Worm (Caenorhabditis elegans) whole organism, young adult: ENCODE results near the gene W07G4.1.

Experiments used
- B0035.1 ChIP-seq: sonication (generic microtip); optimal IDR thresholded peaks from 2 replicates; lab custom pipeline; 2016; ENCODE audit warnings: missing genetic modification characterization, mild to moderate bottlenecking, missing compliant biosample characterization, missing genotype, missing genetic modification reagents
- B0336.3 ChIP-seq: fragments of 200-800 bp; sonication (Bioruptor generic); IDR thresholded peaks from 2 replicates; pipeline ENCODE4 v1.3.6; 2022; ENCODE audit warnings: missing genetic modification characterization, missing compliant biosample characterization
- F55B11.4 ChIP-seq: sonication (generic microtip); optimal IDR thresholded peaks from 2 replicates; lab custom pipeline; 2016; ENCODE audit warnings: missing compliant biosample characterization, missing genetic modification characterization, borderline replicate concordance; ENCODE audit not compliant: insufficient read depth
- T07F8.4 ChIP-seq: sonication (generic microtip); optimal IDR thresholded peaks from 2 replicates; lab custom pipeline; 2016; ENCODE audit warnings: mild to moderate bottlenecking, missing genetic modification characterization, moderate library complexity, missing compliant biosample characterization
- Y67H2A.10 ChIP-seq: fragments of 200-800 bp; sonication (Bioruptor generic); conservative IDR thresholded peaks from 2 replicates; pipeline ENCODE4 v1.3.6; 2022; ENCODE audit warnings: missing genetic modification reagents, missing genetic modification characterization, missing compliant biosample characterization
- Y95B8A.8 ChIP-seq: fragments of 200-800 bp; sonication (Bioruptor generic); IDR thresholded peaks from 2 replicates; pipeline ENCODE4 v1.3.6; 2022; ENCODE audit warnings: missing genetic modification reagents, missing genetic modification characterization, missing compliant biosample characterization
- ama-1 ChIP-seq, 3 experiments: fragments of 150-350 bp in 1 of 3; sonication (generic microtip) in 2 of 3; optimal IDR thresholded peaks; 2 replicates each; lab custom pipeline; 2014 to 2018; ENCODE audit warnings: missing biosample characterization in 2 of 3, missing genetic modification characterization in 2 of 3, missing genetic modification reagents in 2 of 3
- aptf-3 ChIP-seq: fragments of 200-800 bp; sonication (Bioruptor generic); IDR thresholded peaks from 2 replicates; pipeline ENCODE4 v1.3.6; 2022; ENCODE audit warnings: missing genetic modification characterization, missing compliant biosample characterization
- atf-7 ChIP-seq: sonication (generic microtip); optimal IDR thresholded peaks from 2 replicates; lab custom pipeline; 2017; ENCODE audit warnings: mild to moderate bottlenecking, missing genetic modification characterization, missing compliant biosample characterization
- attf-3 ChIP-seq: fragments of 200-800 bp; sonication (Bioruptor generic); conservative IDR thresholded peaks from 2 replicates; pipeline ENCODE4 v1.3.6; 2022; ENCODE audit warnings: missing genetic modification reagents, missing genetic modification characterization, missing compliant biosample characterization
- attf-5 ChIP-seq: fragments of 200-800 bp; sonication (Bioruptor generic); optimal IDR thresholded peaks from 2 replicates; lab custom pipeline; 2018; ENCODE audit warnings: mild to moderate bottlenecking, missing genetic modification characterization, missing compliant biosample characterization
- bed-2 ChIP-seq: fragments of 200-800 bp; sonication (Bioruptor generic); IDR thresholded peaks from 2 replicates; pipeline ENCODE4 v1.3.6; 2022; ENCODE audit warnings: missing genetic modification reagents, missing genetic modification characterization, missing compliant biosample characterization
- cebp-1 ChIP-seq, 2 experiments: fragments of 200-800 bp in 1 of 2; sonication (Bioruptor generic) in 1 of 2; sonication (generic microtip) in 1 of 2; IDR thresholded peaks in 1 of 2; optimal IDR thresholded peaks in 1 of 2; 2 replicates each; pipeline versions ENCODE4 v1.3.6 to Lab custom; 2017 to 2022; ENCODE audit warnings: missing compliant biosample characterization in 2 of 2, missing genetic modification characterization in 2 of 2, mild to moderate bottlenecking in 1 of 2, missing genetic modification reagents in 1 of 2, moderate library complexity in 1 of 2
- ceh-58 ChIP-seq: fragments of 200-800 bp; sonication (Bioruptor generic); IDR thresholded peaks from 2 replicates; pipeline ENCODE4 v1.3.6; 2022; ENCODE audit warnings: missing genetic modification characterization, missing compliant biosample characterization
- chd-7 ChIP-seq: sonication (generic microtip); optimal IDR thresholded peaks from 2 replicates; lab custom pipeline; 2016; ENCODE audit warnings: mild to moderate bottlenecking, missing genetic modification characterization, moderate library complexity, missing compliant biosample characterization
- dpff-1 ChIP-seq: sonication (generic microtip); optimal IDR thresholded peaks from 2 replicates; lab custom pipeline; 2017; ENCODE audit warnings: mild to moderate bottlenecking, missing genetic modification characterization, missing compliant biosample characterization
- egl-44 ChIP-seq: fragments of 200-800 bp; sonication (Bioruptor generic); IDR thresholded peaks from 2 replicates; pipeline ENCODE4 v1.3.6; 2022; ENCODE audit warnings: missing genetic modification reagents, missing genetic modification characterization, missing compliant biosample characterization
- ekl-4 ChIP-seq: fragments of 200-800 bp; sonication (Bioruptor generic); IDR thresholded peaks from 2 replicates; pipeline ENCODE4 v1.3.6; 2022; ENCODE audit warnings: missing genetic modification reagents, missing genetic modification characterization, missing compliant biosample characterization
- ets-4 ChIP-seq: fragments of 200-800 bp; sonication (Bioruptor generic); optimal IDR thresholded peaks from 2 replicates; lab custom pipeline; 2018; ENCODE audit warnings: mild to moderate bottlenecking, missing genetic modification characterization, missing compliant biosample characterization
- gei-17 ChIP-seq: fragments of 200-800 bp; sonication (Bioruptor generic); optimal IDR thresholded peaks from 2 replicates; lab custom pipeline; 2018; ENCODE audit warnings: mild to moderate bottlenecking, missing genetic modification characterization, missing compliant biosample characterization
- him-1 ChIP-seq: sonication (generic microtip); optimal IDR thresholded peaks from 2 replicates; lab custom pipeline; 2016; ENCODE audit warnings: missing genotype, missing genetic modification reagents, missing genetic modification characterization, missing compliant biosample characterization
- hmg-20 ChIP-seq: fragments of 200-800 bp; sonication (Bioruptor generic); IDR thresholded peaks from 2 replicates; pipeline ENCODE4 v1.3.6; 2022; ENCODE audit warnings: missing genetic modification reagents, missing genetic modification characterization, missing compliant biosample characterization
- madf-10 ChIP-seq: sonication (generic microtip); optimal IDR thresholded peaks from 2 replicates; lab custom pipeline; 2016; ENCODE audit warnings: mild to moderate bottlenecking, missing genetic modification characterization, missing compliant biosample characterization
- mcd-1 ChIP-seq: fragments of 200-800 bp; sonication (Bioruptor generic); IDR thresholded peaks from 2 replicates; pipeline ENCODE4 v1.3.6; 2022; ENCODE audit warnings: missing genetic modification reagents, missing genetic modification characterization, missing compliant biosample characterization
- mxl-1 ChIP-seq: sonication (generic microtip); optimal IDR thresholded peaks from 2 replicates; lab custom pipeline; 2016; ENCODE audit warnings: missing genetic modification characterization, missing compliant biosample characterization
- nfya-2 ChIP-seq: fragments of 200-800 bp; sonication (Bioruptor generic); IDR thresholded peaks from 2 replicates; pipeline ENCODE4 v1.3.6; 2022; ENCODE audit warnings: missing genetic modification reagents, missing genetic modification characterization, missing compliant biosample characterization
- nhr-80 ChIP-seq: sonication (generic microtip); optimal IDR thresholded peaks from 2 replicates; lab custom pipeline; 2016; ENCODE audit warnings: missing genetic modification characterization, missing compliant biosample characterization
- pbrm-1 ChIP-seq: fragments of 200-800 bp; sonication (Bioruptor generic); IDR thresholded peaks from 2 replicates; pipeline ENCODE4 v1.3.6; 2022; ENCODE audit warnings: missing genetic modification reagents, missing genetic modification characterization, missing compliant biosample characterization
- pha-4 ChIP-seq: fragments of 150-350 bp; sonication (generic microtip); optimal IDR thresholded peaks from 2 replicates; lab custom pipeline; 2014; ENCODE audit warnings: missing biosample characterization, missing genetic modification reagents, missing genetic modification characterization
- sea-2 ChIP-seq: fragments of 200-800 bp; sonication (Bioruptor generic); IDR thresholded peaks from 2 replicates; pipeline ENCODE4 v1.3.6; 2022; ENCODE audit warnings: missing genetic modification characterization, missing compliant biosample characterization
- snpc-1.3 ChIP-seq: sonication (generic microtip); optimal IDR thresholded peaks from 2 replicates; lab custom pipeline; 2017; ENCODE audit warnings: missing genetic modification characterization, mild to moderate bottlenecking, missing compliant biosample characterization, antibody characterized with exemption, moderate library complexity, missing genotype, missing genetic modification reagents; ENCODE audit not compliant: insufficient read depth
- snpc-3.4 ChIP-seq: sonication (generic microtip); optimal IDR thresholded peaks from 2 replicates; lab custom pipeline; 2017; ENCODE audit warnings: missing genetic modification characterization, mild to moderate bottlenecking, missing compliant biosample characterization, antibody characterized with exemption, moderate library complexity, missing genotype, missing genetic modification reagents
- snpc-4 ChIP-seq, 5 experiments: fragments of 150-350 bp in 1 of 5; sonication (generic microtip) in 4 of 5; optimal IDR thresholded peaks; 2 replicates each; lab custom pipeline; 2014 to 2018; ENCODE audit warnings: missing genetic modification characterization in 5 of 5, missing biosample characterization in 3 of 5, antibody characterized with exemption in 2 of 5, mild to moderate bottlenecking in 2 of 5, missing compliant biosample characterization in 2 of 5, missing genotype in 2 of 5, moderate library complexity in 2 of 5, missing genetic modification reagents in 1 of 5
- tbp1 ChIP-seq: fragments of 200-800 bp; sonication (Bioruptor generic); optimal IDR thresholded peaks from 2 replicates; lab custom pipeline; 2018; ENCODE audit warnings: mild to moderate bottlenecking, missing genetic modification characterization, missing compliant biosample characterization
- unc-130 ChIP-seq: sonication (generic microtip); optimal IDR thresholded peaks from 2 replicates; lab custom pipeline; 2016; ENCODE audit warnings: missing genetic modification reagents, missing genetic modification characterization, missing compliant biosample characterization
- unc-62 ChIP-seq: fragments of 150-350 bp; optimal IDR thresholded peaks from 2 replicates; lab custom pipeline; 2014; ENCODE audit warnings: missing biosample characterization, missing genetic modification reagents, missing genetic modification characterization
- xnd-1 ChIP-seq: sonication (generic microtip); optimal IDR thresholded peaks from 2 replicates; lab custom pipeline; 2016; ENCODE audit warnings: missing genotype, missing genetic modification reagents, missing genetic modification characterization, missing compliant biosample characterization
- zim-3 ChIP-seq: sonication (generic microtip); optimal IDR thresholded peaks from 2 replicates; lab custom pipeline; 2017; ENCODE audit warnings: mild to moderate bottlenecking, missing genetic modification characterization, moderate library complexity, missing compliant biosample characterization
- ztf-22 ChIP-seq: fragments of 200-800 bp; sonication (Bioruptor generic); optimal IDR thresholded peaks from 2 replicates; lab custom pipeline; 2018; ENCODE audit warnings: mild to moderate bottlenecking, missing genetic modification characterization, moderate library complexity, missing compliant biosample characterization

W07G4.1 gene

ce11 chrV:13043195-13043762 is 10.0 kb downstream of the W07G4.1 start, which contains the start of gene lap-2 (continued):
- peak; percentile 51; the same call in 1 of the 2 replicates for TF ChIP-seq cebp-1 (GFP tag; IDR thresholded peaks at IDR 0.05; lab: Robert Waterston, UW)
- TF ChIP-seq cebp-1 (tag; optimal IDR thresholded peaks at IDR 0.05; lab: Kevin White, UChicago), result peak; percentile 67
- TF ChIP-seq xnd-1 (tag; lab: Kevin White, UChicago), result no peak
- TF ChIP-seq B0035.1 (tag; lab: Kevin White, UChicago), result no peak
- TF ChIP-seq pbrm-1 (GFP tag; lab: Robert Waterston, UW), result no peak
- TF ChIP-seq F55B11.4 (tag; lab: Kevin White, UChicago), result no peak
- TF ChIP-seq him-1, result no peak
- TF ChIP-seq ekl-4 (GFP tag; lab: Robert Waterston, UW), result no peak
- no peak for TF ChIP-seq zim-3
- TF ChIP-seq gei-17 (GFP tag; lab: Kevin White, UChicago), result no peak
- TF ChIP-seq unc-62, result peak; percentile 90
- peak; percentile 51 for TF ChIP-seq chd-7
- no peak for TF ChIP-seq Y67H2A.10 (GFP tag; lab: Robert Waterston, UW)
- no peak for TF ChIP-seq pha-4 (tag; lab: Kevin White, UChicago)
- TF ChIP-seq aptf-3 (GFP tag; lab: Robert Waterston, UW), result no peak
- TF ChIP-seq mxl-1 (tag; lab: Kevin White, UChicago), result no peak
- TF ChIP-seq Y95B8A.8, result 0 out of 2 replicates have a peak, but pooled peaks have one; percentile 29
- TF ChIP-seq ama-1 (optimal IDR thresholded peaks at IDR 0.05; lab: Kevin White, UChicago), result no peak
- TF ChIP-seq ama-1 (GFP tag; optimal IDR thresholded peaks at IDR 0.05; lab: Kevin White, UChicago), result no peak
- TF ChIP-seq hmg-20 (GFP tag; lab: Robert Waterston, UW), result no peak
- no peak for TF ChIP-seq bed-2 (GFP tag; lab: Robert Waterston, UW)
- TF ChIP-seq egl-44 (GFP tag; lab: Robert Waterston, UW), result peak; percentile 53; the same call in 1 of the 2 replicates
- TF ChIP-seq attf-3, result no peak
- no peak for TF ChIP-seq snpc-1.3 (tag; lab: Kevin White, UChicago)
- TF ChIP-seq snpc-3.4 (tag; lab: Kevin White, UChicago), result no peak
- TF ChIP-seq nfya-2 (GFP tag; lab: Robert Waterston, UW), result no peak
- peak; percentile 16 for TF ChIP-seq madf-10 (tag; lab: Kevin White, UChicago)
- no peak for TF ChIP-seq T07F8.4 (tag; lab: Kevin White, UChicago)
- no peak for TF ChIP-seq sea-2 (GFP tag; lab: Robert Waterston, UW)
- TF ChIP-seq attf-5 (GFP tag; lab: Kevin White, UChicago), result no peak
- no peak for TF ChIP-seq tbp1 (GFP tag; lab: Kevin White, UChicago)
- TF ChIP-seq, all 124 proteins: peak for 21

- peak; percentile 34 for TF ChIP-seq atf-7 (tag; lab: Kevin White, UChicago)
- TF ChIP-seq ceh-58 (GFP tag; lab: Robert Waterston, UW), result no peak
- TF ChIP-seq pbrm-1 (GFP tag; lab: Robert Waterston, UW), result 0 out of 2 replicates have a peak, but pooled peaks have one; percentile 5
- peak; percentile 31 for TF ChIP-seq nhr-80 (tag; lab: Kevin White, UChicago)
- TF ChIP-seq ets-4 (GFP tag; lab: Kevin White, UChicago), result peak; percentile 51
- TF ChIP-seq attf-3, result no peak
- no peak for TF ChIP-seq unc-130 (GFP tag; lab: Kevin White, UChicago)
- TF ChIP-seq dpff-1 (tag; lab: Kevin White, UChicago), result no peak
- TF ChIP-seq mcd-1, result no peak
- TF ChIP-seq mxl-1 (tag; lab: Kevin White, UChicago), result no peak
- TF ChIP-seq snpc-4 (GFP tag; optimal IDR thresholded peaks at IDR 0.05; lab: Kevin White, UChicago), result no peak
- TF ChIP-seq snpc-4 (tag; optimal IDR thresholded peaks at IDR 0.05; lab: Kevin White, UChicago), result no peak
- no peak for TF ChIP-seq hmg-20 (GFP tag; lab: Robert Waterston, UW)
- TF ChIP-seq xnd-1 (tag; lab: Kevin White, UChicago), result no peak
- no peak for TF ChIP-seq B0336.3
- TF ChIP-seq ztf-22 (GFP tag; lab: Kevin White, UChicago), result no peak
- TF ChIP-seq bed-2 (GFP tag; lab: Robert Waterston, UW), result no peak
Measured at ce11 chrV:13043832-13044521, 10.7 kb downstream of the W07G4.1 start.
